Fruit fly (Drosophila melanogaster): ENCODE results near the gene CG31643.
A peak's percentile ranks its signal among the peaks of the same experiment; 100 is the strongest.

Gene CG31643

DNA sequence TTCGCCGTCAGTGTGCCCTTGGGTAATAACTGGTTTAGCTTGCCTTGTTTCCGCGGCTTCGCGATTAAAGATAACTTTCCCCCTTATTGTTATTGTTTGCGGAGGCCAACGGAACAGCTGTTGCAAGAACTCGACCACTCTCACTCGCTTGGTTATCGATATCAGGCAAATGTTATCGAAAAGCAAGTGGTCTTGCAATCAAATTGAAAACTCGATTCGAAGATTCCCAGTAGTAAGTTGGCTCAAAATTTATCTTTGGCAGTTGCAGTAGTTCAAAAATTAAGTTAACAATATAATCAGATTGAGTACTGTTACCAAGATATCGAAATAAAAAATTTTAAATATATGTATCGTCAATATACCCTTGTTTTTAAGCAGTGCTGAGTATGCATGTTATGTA is 27.9 kb downstream of the CG31643 start, which contains the start of the genes Fbw5 and CG9147 (continued):
- TF ChIP-seq Poxn (GFP tag; IDR thresholded peaks at IDR 0.05) (peak; percentile 99), CG1603 (tag; optimal IDR thresholded peaks at IDR 0.05) (peak; percentile 99), CG31441 (GFP tag; IDR thresholded peaks at IDR 0.05) (peak; percentile 99), CG13287 (GFP tag; IDR thresholded peaks at IDR 0.05; ENCODE audit: partially characterized antibody) (peak; percentile 81), Ravus (GFP tag; IDR thresholded peaks at IDR 0.05) (peak; percentile 99), so (GFP tag; IDR thresholded peaks at IDR 0.05) (peak; percentile 100), vvl (GFP tag; IDR thresholded peaks at IDR 0.05) (peak; percentile 100), CG8281 (tag; optimal IDR thresholded peaks at IDR 0.05) (peak; percentile 94), tio (GFP tag; optimal IDR thresholded peaks at IDR 0.05) (peak; percentile 100), hth (optimal IDR thresholded peaks at IDR 0.05) (no peak), CG9437 (GFP tag; optimal IDR thresholded peaks at IDR 0.05) (peak; percentile 97), CG14441 (GFP tag; IDR thresholded peaks at IDR 0.05) (peak; percentile 99), CG6272 (GFP tag; IDR thresholded peaks at IDR 0.05) (peak; percentile 99), vnd (GFP tag; IDR thresholded peaks at IDR 0.05; ENCODE audit: partially characterized antibody) (no peak; the same call in 2 of the 3 replicates), chm (GFP tag; IDR thresholded peaks at IDR 0.05) (peak; percentile 100), CG30020 (tag; optimal IDR thresholded peaks at IDR 0.05) (peak; percentile 92), phol (tag; optimal IDR thresholded peaks at IDR 0.05) (peak; percentile 98), CG16863 (GFP tag; optimal IDR thresholded peaks at IDR 0.05) (peak; percentile 99), CG10321 (GFP tag; IDR thresholded peaks at IDR 0.05) (peak; percentile 90), CG18262 (tag; optimal IDR thresholded peaks at IDR 0.05) (peak; percentile 99), CG11093 (GFP tag; IDR thresholded peaks at IDR 0.05) (peak; percentile 99), Pdp1 (GFP tag; optimal IDR thresholded peaks at IDR 0.05) (peak; percentile 99 to 100), Sox100B (GFP tag; optimal IDR thresholded peaks at IDR 0.05) (peak; percentile 99), CG5180 (GFP tag; optimal IDR thresholded peaks at IDR 0.05) (peak; percentile 90), Sin3A (optimal IDR thresholded peaks at IDR 0.05) (no peak), NFAT (GFP tag; IDR thresholded peaks at IDR 0.05) (peak; percentile 99), CG12942 (GFP tag; optimal IDR thresholded peaks at IDR 0.05) (peak; percentile 100), trh (GFP tag; optimal IDR thresholded peaks at IDR 0.05) (peak; percentile 99), danr (GFP tag; IDR thresholded peaks at IDR 0.05) (peak; percentile 99), CG1792 (GFP tag; optimal IDR thresholded peaks at IDR 0.05) (peak; percentile 99), CG10654 (GFP tag; optimal IDR thresholded peaks at IDR 0.05) (peak; percentile 99), sisA (GFP tag; IDR thresholded peaks at IDR 0.05) (peak; percentile 100), Gsc (GFP tag; IDR thresholded peaks at IDR 0.05) (peak; percentile 96; the same call in 1 of the 2 replicates), CG2712 (tag; optimal IDR thresholded peaks at IDR 0.05) (peak; percentile 99), ro (GFP tag; IDR thresholded peaks at IDR 0.05) (peak; percentile 99), jigr1 (GFP tag; IDR thresholded peaks at IDR 0.05) (peak; percentile 99), wor (GFP tag; IDR thresholded peaks at IDR 0.05) (peak; percentile 99), ap (GFP tag; IDR thresholded peaks at IDR 0.05) (peak; percentile 99), CkIIα-i1 (GFP tag; IDR thresholded peaks at IDR 0.05) (peak; percentile 96), ase (GFP tag; IDR thresholded peaks at IDR 0.05) (peak; percentile 99), pum (GFP tag; optimal IDR thresholded peaks at IDR 0.05) (peak; percentile 99), hb (GFP tag; IDR thresholded peaks at IDR 0.05; ENCODE audit: partially characterized antibody) (no peak), Ptx1 (GFP tag; IDR thresholded peaks at IDR 0.05) (peak; percentile 100), sqz (GFP tag; optimal IDR thresholded peaks at IDR 0.05) (peak; percentile 97), CG12744 (GFP tag; optimal IDR thresholded peaks at IDR 0.05) (peak; percentile 99), Blimp-1 (GFP tag; optimal IDR thresholded peaks at IDR 0.05) (peak; percentile 99), NC2α (GFP tag; optimal IDR thresholded peaks at IDR 0.05) (peak; percentile 99), slp2 (GFP tag; optimal IDR thresholded peaks at IDR 0.05) (peak; percentile 99), CG10267 (tag; optimal IDR thresholded peaks at IDR 0.05) (peak; percentile 98), CG3838 (GFP tag; optimal IDR thresholded peaks at IDR 0.05) (peak; percentile 99), GATAe (GFP tag; conservative IDR thresholded peaks at IDR 0.05) (peak; percentile 97), CG18011 (GFP tag; optimal IDR thresholded peaks at IDR 0.05) (peak; percentile 93)

Measured in whole organism, embryonic.